Fruit fly (Drosophila melanogaster) whole organism, embryonic: ENCODE data around the gene Sdhaf3.

ENCODE experiments used
- C15 ChIP-seq: fragments of 200-800 bp; sonication (Bioruptor generic); IDR thresholded peaks from 3 replicates; pipeline ENCODE4 v1.3.6; 2022; ENCODE audit warnings: missing biosample characterization, missing genetic modification characterization
- CG10267 ChIP-seq: fragments of 200-800 bp; sonication (Bioruptor generic); optimal IDR thresholded peaks from 2 replicates; lab custom pipeline; 2018; ENCODE audit warnings: missing biosample characterization, mild to moderate bottlenecking, missing genetic modification characterization, moderate library complexity
- CG11456 ChIP-seq: fragments of 200-800 bp; sonication (Bioruptor generic); IDR thresholded peaks from 3 replicates; pipeline ENCODE4 v1.3.6; 2022; ENCODE audit warnings: missing biosample characterization, missing genetic modification characterization
- CG12219 ChIP-seq: fragments of 200-800 bp; sonication (Bioruptor generic); optimal IDR thresholded peaks from 3 replicates; lab custom pipeline; 2018; ENCODE audit warnings: missing biosample characterization, mild to moderate bottlenecking, missing genetic modification characterization
- CG12391 ChIP-seq: fragments of 200-800 bp; sonication (Bioruptor generic); optimal IDR thresholded peaks from 3 replicates; lab custom pipeline; 2018; ENCODE audit warnings: missing biosample characterization, mild to moderate bottlenecking, missing genetic modification characterization, moderate library complexity
- CG13894 ChIP-seq: fragments of 200-800 bp; sonication (Bioruptor generic); optimal IDR thresholded peaks from 3 replicates; lab custom pipeline; 2018; ENCODE audit warnings: missing biosample characterization, mild to moderate bottlenecking, missing genetic modification characterization, moderate library complexity
- CG14710 ChIP-seq: fragments of 200-800 bp; sonication (Bioruptor generic); optimal IDR thresholded peaks from 3 replicates; lab custom pipeline; 2019; ENCODE audit warnings: missing biosample characterization, mild to moderate bottlenecking, missing genetic modification characterization, moderate library complexity
- CG15696 ChIP-seq: fragments of 200-800 bp; sonication (Bioruptor generic); optimal IDR thresholded peaks from 2 replicates; lab custom pipeline; 2019; ENCODE audit warnings: missing biosample characterization, mild to moderate bottlenecking, missing genetic modification characterization, moderate library complexity
- CG1602 ChIP-seq: fragments of 200-800 bp; sonication (Bioruptor generic); optimal IDR thresholded peaks from 3 replicates; lab custom pipeline; 2016; ENCODE audit warnings: missing biosample characterization, missing genetic modification characterization
- CG16863 ChIP-seq: fragments of 200-800 bp; sonication (Bioruptor generic); optimal IDR thresholded peaks from 3 replicates; lab custom pipeline; 2016; ENCODE audit warnings: missing biosample characterization, missing genetic modification characterization
- CG17359 ChIP-seq: fragments of 200-800 bp; sonication (Bioruptor generic); optimal IDR thresholded peaks from 3 replicates; lab custom pipeline; 2018; ENCODE audit warnings: missing biosample characterization, mild to moderate bottlenecking, missing genetic modification characterization, moderate library complexity
- CG17361 ChIP-seq: fragments of 200-800 bp; sonication (Bioruptor generic); IDR thresholded peaks from 3 replicates; pipeline ENCODE4 v1.3.6; 2022; ENCODE audit warnings: missing biosample characterization, missing genetic modification characterization
- CG2129 ChIP-seq: fragments of 200-800 bp; sonication (Bioruptor generic); IDR thresholded peaks from 2 replicates; pipeline ENCODE4 v1.3.6; 2022; ENCODE audit warnings: missing biosample characterization, missing genetic modification characterization; ENCODE audit not compliant: partially characterized antibody
- CG30403 ChIP-seq: fragments of 200-800 bp; sonication (Bioruptor generic); optimal IDR thresholded peaks from 3 replicates; lab custom pipeline; 2016; ENCODE audit warnings: missing biosample characterization, missing genetic modification characterization
- CG3281 ChIP-seq: fragments of 200-800 bp; sonication (Bioruptor generic); optimal IDR thresholded peaks from 3 replicates; lab custom pipeline; 2017; ENCODE audit warnings: missing biosample characterization, mild to moderate bottlenecking, missing genetic modification characterization
- CG34376 ChIP-seq: fragments of 200-800 bp; sonication (Bioruptor generic); optimal IDR thresholded peaks from 2 replicates; lab custom pipeline; 2018; ENCODE audit warnings: missing biosample characterization, mild to moderate bottlenecking, missing genetic modification characterization
- CG43689 ChIP-seq: fragments of 200-800 bp; sonication (Bioruptor generic); IDR thresholded peaks from 2 replicates; pipeline ENCODE4 v1.3.6; 2022; ENCODE audit warnings: missing biosample characterization, missing genetic modification characterization
- CG5953 ChIP-seq: fragments of 200-800 bp; sonication (Bioruptor generic); IDR thresholded peaks from 2 replicates; pipeline ENCODE4 v1.3.6; 2022; ENCODE audit warnings: missing biosample characterization, missing genetic modification characterization
- CG6689 ChIP-seq: fragments of 200-800 bp; sonication (Bioruptor generic); IDR thresholded peaks from 2 replicates; pipeline ENCODE4 v1.3.6; 2022; ENCODE audit warnings: missing biosample characterization, missing genetic modification characterization
- CG7786 ChIP-seq: fragments of 200-800 bp; sonication (Bioruptor generic); optimal IDR thresholded peaks from 2 replicates; lab custom pipeline; 2016; ENCODE audit warnings: missing biosample characterization, missing genetic modification characterization
- CG9876 ChIP-seq: fragments of 200-800 bp; sonication (Bioruptor generic); optimal IDR thresholded peaks from 2 replicates; lab custom pipeline; 2016; ENCODE audit warnings: missing biosample characterization, missing genetic modification characterization
- Dip2 ChIP-seq: fragments of 200-800 bp; sonication (Bioruptor generic); IDR thresholded peaks from 2 replicates; pipeline ENCODE4 v1.3.6; 2022; ENCODE audit warnings: missing biosample characterization, missing genetic modification characterization
- Dp ChIP-seq: fragments of 200-800 bp; sonication (Bioruptor generic); optimal IDR thresholded peaks from 2 replicates; lab custom pipeline; 2018; ENCODE audit warnings: missing biosample characterization, mild to moderate bottlenecking, missing genetic modification characterization, moderate library complexity
- E2f2 ChIP-seq: fragments of 200-800 bp; sonication (Bioruptor generic); IDR thresholded peaks from 2 replicates; pipeline ENCODE4 v1.3.6; 2022; ENCODE audit warnings: missing biosample characterization, missing genetic modification characterization
- Elba2 ChIP-seq: fragments of 200-800 bp; sonication (Bioruptor generic); optimal IDR thresholded peaks from 3 replicates; lab custom pipeline; 2016; ENCODE audit warnings: missing biosample characterization, missing genetic modification characterization
- Ets97D ChIP-seq: fragments of 200-800 bp; sonication (Bioruptor generic); optimal IDR thresholded peaks from 3 replicates; lab custom pipeline; 2016; ENCODE audit warnings: missing biosample characterization, missing genetic modification characterization
- Fer2 ChIP-seq: fragments of 200-800 bp; sonication (Bioruptor generic); optimal IDR thresholded peaks from 2 replicates; lab custom pipeline; 2018; ENCODE audit warnings: missing biosample characterization, mild to moderate bottlenecking, missing genetic modification characterization, moderate library complexity
- H2.0 ChIP-seq: fragments of 200-800 bp; sonication (Bioruptor generic); IDR thresholded peaks from 2 replicates; pipeline ENCODE4 v1.3.6; 2022; ENCODE audit warnings: missing biosample characterization, missing genetic modification characterization
- HLH54F ChIP-seq: fragments of 200-800 bp; sonication (Bioruptor generic); optimal IDR thresholded peaks from 3 replicates; lab custom pipeline; 2016; ENCODE audit warnings: missing biosample characterization, missing genetic modification characterization
- Hr39 ChIP-seq: fragments of >200 bp; optimal IDR thresholded peaks from 2 replicates; lab custom pipeline; 2017
- Max ChIP-seq: fragments of 200-800 bp; sonication (Bioruptor generic); optimal IDR thresholded peaks from 2 replicates; lab custom pipeline; 2016; ENCODE audit warnings: missing biosample characterization, mild to moderate bottlenecking, missing genetic modification characterization
- Myb ChIP-seq: fragments of 200-800 bp; sonication (Bioruptor generic); optimal IDR thresholded peaks from 2 replicates; lab custom pipeline; 2016; ENCODE audit warnings: missing biosample characterization, missing genetic modification characterization
- NC2β ChIP-seq: fragments of 200-800 bp; sonication (Bioruptor generic); optimal IDR thresholded peaks from 2 replicates; lab custom pipeline; 2016; ENCODE audit warnings: missing biosample characterization, missing genetic modification characterization
- NK7.1 ChIP-seq: fragments of 200-800 bp; sonication (Bioruptor generic); optimal IDR thresholded peaks from 3 replicates; lab custom pipeline; 2016; ENCODE audit warnings: missing biosample characterization, missing genetic modification characterization
- Poxn ChIP-seq: fragments of 200-800 bp; sonication (Bioruptor generic); IDR thresholded peaks from 2 replicates; pipeline ENCODE4 v1.3.6; 2022; ENCODE audit warnings: missing biosample characterization, missing genetic modification characterization
- amos ChIP-seq: fragments of 200-800 bp; sonication (Bioruptor generic); IDR thresholded peaks from 2 replicates; pipeline ENCODE4 v1.3.6; 2022; ENCODE audit warnings: missing biosample characterization, missing genetic modification characterization; ENCODE audit not compliant: partially characterized antibody
- chif ChIP-seq, 2 experiments: fragments of 200-800 bp; sonication (Bioruptor generic); optimal IDR thresholded peaks; 3 replicates each; lab custom pipeline; 2016; ENCODE audit warnings: missing biosample characterization in 2 of 2, missing genetic modification characterization in 2 of 2
- crp ChIP-seq, 2 experiments: fragments of 200-800 bp; sonication (Bioruptor generic); optimal IDR thresholded peaks; 2 replicates in 1 of 2; 3 replicates in 1 of 2; lab custom pipeline; 2017; ENCODE audit warnings: missing biosample characterization in 2 of 2, missing genetic modification characterization in 2 of 2, mild to moderate bottlenecking in 1 of 2, moderate library complexity in 1 of 2
- dmrt11E ChIP-seq: fragments of 200-800 bp; sonication (Bioruptor generic); optimal IDR thresholded peaks from 3 replicates; lab custom pipeline; 2018; ENCODE audit warnings: missing biosample characterization, mild to moderate bottlenecking, missing genetic modification characterization, moderate library complexity
- gce ChIP-seq: fragments of 200-800 bp; sonication (Bioruptor generic); IDR thresholded peaks from 3 replicates; pipeline ENCODE4 v1.3.6; 2022; ENCODE audit warnings: missing biosample characterization, missing genetic modification characterization
- grn ChIP-seq: fragments of 200-800 bp; sonication (Bioruptor generic); optimal IDR thresholded peaks from 3 replicates; lab custom pipeline; 2017; ENCODE audit warnings: missing biosample characterization, missing genetic modification characterization
- hth ChIP-seq: fragments of >200 bp; optimal IDR thresholded peaks from 2 replicates; lab custom pipeline; 2017; ENCODE audit warnings: inconsistent platforms
- kay ChIP-seq: fragments of 200-800 bp; sonication (Bioruptor generic); optimal IDR thresholded peaks from 2 replicates; lab custom pipeline; 2016; ENCODE audit warnings: missing biosample characterization, missing genetic modification characterization
- lola ChIP-seq, 3 experiments: fragments of >200 bp in 2 of 3; fragments of 200-800 bp in 1 of 3; sonication (Bioruptor generic) in 1 of 3; optimal IDR thresholded peaks; 2 replicates each; lab custom pipeline; 2017 to 2019; ENCODE audit warnings: missing biosample characterization in 3 of 3, missing genetic modification characterization in 3 of 3, mild to moderate bottlenecking in 1 of 3, moderate library complexity in 1 of 3
- mirr ChIP-seq: fragments of 200-800 bp; sonication (Bioruptor generic); optimal IDR thresholded peaks from 3 replicates; lab custom pipeline; 2018; ENCODE audit warnings: missing biosample characterization, mild to moderate bottlenecking, missing genetic modification characterization
- ranshi ChIP-seq: fragments of 200-800 bp; sonication (Bioruptor generic); IDR thresholded peaks from 2 replicates; pipeline ENCODE4 v1.3.6; 2022; ENCODE audit warnings: missing biosample characterization, missing genetic modification characterization
- schlank ChIP-seq: fragments of 200-800 bp; sonication (Bioruptor generic); optimal IDR thresholded peaks from 2 replicates; lab custom pipeline; 2018; ENCODE audit warnings: missing biosample characterization, mild to moderate bottlenecking, missing genetic modification characterization
- sens-2 ChIP-seq: fragments of 200-800 bp; sonication (Bioruptor generic); IDR thresholded peaks from 2 replicates; pipeline ENCODE4 v1.3.6; 2022; ENCODE audit warnings: missing biosample characterization, missing genetic modification characterization
- sqz ChIP-seq: fragments of 200-800 bp; sonication (Bioruptor generic); optimal IDR thresholded peaks from 3 replicates; lab custom pipeline; 2018; ENCODE audit warnings: missing biosample characterization, mild to moderate bottlenecking, missing genetic modification characterization
- unc-4 ChIP-seq: fragments of 200-800 bp; sonication (Bioruptor generic); IDR thresholded peaks from 2 replicates; pipeline ENCODE4 v1.3.6; 2022; ENCODE audit warnings: missing biosample characterization, missing genetic modification characterization; ENCODE audit not compliant: partially characterized antibody
- wdn ChIP-seq: fragments of 200-800 bp; sonication (Bioruptor generic); IDR thresholded peaks from 2 replicates; pipeline ENCODE4 v1.3.6; 2022; ENCODE audit warnings: missing biosample characterization, missing genetic modification characterization
- zf30C ChIP-seq: fragments of 200-800 bp; sonication (Bioruptor generic); optimal IDR thresholded peaks from 3 replicates; lab custom pipeline; 2018; ENCODE audit warnings: missing biosample characterization, mild to moderate bottlenecking, missing genetic modification characterization

Gene Sdhaf3

dm6 chr3R:16510128-16510527, 27.9 kb upstream of the Sdhaf3 start (continued):
- TF ChIP-seq schlank (tag; lab: Kevin White, UChicago) (no peak), gce (GFP tag; lab: Robert Waterston, UW) (peak; percentile 33; the same call in 1 of the 3 replicates), CG16863 (GFP tag; lab: Kevin White, UChicago) (no peak), CG30403 (GFP tag; lab: Kevin White, UChicago) (peak; percentile 20), lola (GFP tag; optimal IDR thresholded peaks at IDR 0.05; lab: Kevin White, UChicago) (peak in 1 of 3 experiments; percentile 49), CG12391 (peak; percentile 56), CG13894 (tag; lab: Kevin White, UChicago) (no peak), CG14710 (peak; percentile 45), zf30C (GFP tag; lab: Kevin White, UChicago) (peak; percentile 41), CG17361 (GFP tag; lab: Robert Waterston, UW) (peak; percentile 47; the same call in 2 of the 3 replicates), CG17359 (tag; lab: Kevin White, UChicago) (peak; percentile 55), E2f2 (no peak), CG7786 (GFP tag; lab: Kevin White, UChicago) (no peak), Fer2 (tag; lab: Kevin White, UChicago) (no peak), NC2β (GFP tag; lab: Kevin White, UChicago) (no peak), amos (no peak), ranshi (no peak), CG6689 (GFP tag; lab: Robert Waterston, UW) (no peak), Elba2 (GFP tag; lab: Kevin White, UChicago) (no peak), CG12219 (no peak), CG3281 (no peak), Myb (GFP tag; lab: Kevin White, UChicago) (no peak), Dp (no peak), CG5953 (GFP tag; lab: Robert Waterston, UW) (no peak), crp (GFP tag; optimal IDR thresholded peaks at IDR 0.05; lab: Kevin White, UChicago) (no peak), HLH54F (GFP tag; lab: Kevin White, UChicago) (no peak), sens-2 (GFP tag; lab: Robert Waterston, UW) (no peak), CG1602 (GFP tag; lab: Kevin White, UChicago) (no peak), unc-4 (GFP tag; lab: Robert Waterston, UW) (no peak), chif (GFP tag; optimal IDR thresholded peaks at IDR 0.05; lab: Kevin White, UChicago) (no peak), H2.0 (GFP tag; lab: Robert Waterston, UW) (no peak), CG43689 (GFP tag; lab: Robert Waterston, UW) (no peak), sqz (GFP tag; lab: Kevin White, UChicago) (no peak), CG11456 (GFP tag; lab: Robert Waterston, UW) (no peak), Poxn (GFP tag; lab: Robert Waterston, UW) (no peak), CG10267 (peak; percentile 37), Hr39 (lab: Kevin White, UChicago) (no peak), CG34376 (GFP tag; lab: Kevin White, UChicago) (no peak), C15 (GFP tag; lab: Robert Waterston, UW) (no peak), mirr (no peak), dmrt11E (tag; lab: Kevin White, UChicago) (peak; percentile 35), wdn (GFP tag; lab: Robert Waterston, UW) (no peak), Dip2 (GFP tag; lab: Robert Waterston, UW) (no peak), NK7.1 (no peak), Ets97D (no peak), Max (GFP tag; lab: Kevin White, UChicago) (no peak), kay (GFP tag; lab: Kevin White, UChicago) (no peak), hth (lab: Kevin White, UChicago) (no peak), CG2129 (no peak), grn (no peak), CG9876 (no peak), CG15696 (tag; lab: Kevin White, UChicago) (no peak)
